Worm (Caenorhabditis elegans) whole organism, L1 larva: ENCODE results near the gene ksr-1.

Experiments
- C34B4.2 ChIP-seq: sonication (generic microtip); optimal IDR thresholded peaks from 2 replicates; lab custom pipeline; 2017; ENCODE audit warnings: mild to moderate bottlenecking, missing genetic modification characterization, missing compliant biosample characterization
- aha-1 ChIP-seq: fragments of 150-350 bp; optimal IDR thresholded peaks from 2 replicates; lab custom pipeline; 2014; ENCODE audit warnings: missing biosample characterization, missing genetic modification characterization
- aly-2 ChIP-seq: fragments of 150-350 bp; optimal IDR thresholded peaks from 2 replicates; lab custom pipeline; 2014; ENCODE audit warnings: missing biosample characterization, missing genetic modification characterization
- ama-1 ChIP-seq: fragments of 150-350 bp; optimal IDR thresholded peaks from 2 replicates; lab custom pipeline; 2014
- blmp-1 ChIP-seq: fragments of 150-350 bp; optimal IDR thresholded peaks from 2 replicates; lab custom pipeline; 2014; ENCODE audit warnings: missing biosample characterization, missing genetic modification characterization
- ceh-82 ChIP-seq, 3 experiments: fragments of 150-350 bp in 1 of 3; sonication (generic microtip) in 2 of 3; optimal IDR thresholded peaks; 2 replicates each; lab custom pipeline; 2014 to 2017; ENCODE audit warnings: missing biosample characterization in 3 of 3, missing genetic modification characterization in 3 of 3
- ceh-88 ChIP-seq: fragments of 200-800 bp; sonication (Bioruptor generic); IDR thresholded peaks from 2 replicates; pipeline ENCODE4 v1.3.6; 2022; ENCODE audit warnings: missing genetic modification characterization, missing compliant biosample characterization
- dpl-1 ChIP-seq, 3 experiments: fragments of 150-350 bp in 2 of 3; sonication (generic microtip) in 1 of 3; optimal IDR thresholded peaks; 2 replicates each; lab custom pipeline; 2014 to 2017; ENCODE audit warnings: missing biosample characterization in 3 of 3, missing genetic modification characterization in 3 of 3, missing genetic modification reagents in 3 of 3
- dsc-1 ChIP-seq: sonication (generic microtip); optimal IDR thresholded peaks from 2 replicates; lab custom pipeline; 2016; ENCODE audit warnings: mild to moderate bottlenecking, missing genetic modification characterization, missing compliant biosample characterization
- efl-1 ChIP-seq, 4 experiments: fragments of 150-350 bp; optimal IDR thresholded peaks in 3 of 4; peaks in 1 of 4; 1 replicate in 1 of 4; 2 replicates in 3 of 4; lab custom pipeline; 2014; ENCODE audit warnings: missing biosample characterization in 2 of 4, missing genetic modification characterization in 2 of 4, missing genetic modification reagents in 2 of 4
- egl-27 ChIP-seq, 2 experiments: fragments of 150-350 bp in 1 of 2; sonication (generic microtip); optimal IDR thresholded peaks; 3 replicates each; lab custom pipeline; 2017 to 2018; ENCODE audit warnings: missing biosample characterization in 2 of 2, missing genetic modification characterization in 2 of 2, missing genetic modification reagents in 2 of 2
- elt-3 ChIP-seq, 6 experiments: fragments of 150-350 bp in 1 of 6; sonication (generic microtip); optimal IDR thresholded peaks; 2 replicates each; lab custom pipeline; 2017 to 2018; ENCODE audit warnings: missing biosample characterization in 6 of 6, missing genetic modification characterization in 6 of 6, inconsistent platforms in 1 of 6
- ets-5 ChIP-seq: fragments of 200-800 bp; sonication (Bioruptor generic); IDR thresholded peaks from 2 replicates; pipeline ENCODE4 v1.3.6; 2022; ENCODE audit warnings: missing genetic modification characterization, missing compliant biosample characterization
- fkh-4 ChIP-seq: sonication (generic microtip); optimal IDR thresholded peaks from 2 replicates; lab custom pipeline; 2016; ENCODE audit warnings: missing compliant biosample characterization, missing genetic modification characterization, borderline replicate concordance
- fkh-8 ChIP-seq: sonication (generic microtip); optimal IDR thresholded peaks from 2 replicates; lab custom pipeline; 2016; ENCODE audit warnings: mild to moderate bottlenecking, missing genetic modification characterization, missing compliant biosample characterization
- fos-1 ChIP-seq: fragments of 150-350 bp; optimal IDR thresholded peaks from 2 replicates; lab custom pipeline; 2014; ENCODE audit warnings: missing biosample characterization, missing genetic modification characterization
- grh-1 ChIP-seq: fragments of 200-800 bp; sonication (Bioruptor generic); IDR thresholded peaks from 2 replicates; pipeline ENCODE4 v1.3.6; 2022; ENCODE audit warnings: missing genetic modification reagents, missing genetic modification characterization, missing compliant biosample characterization
- hlh-17 ChIP-seq: fragments of 200-800 bp; sonication (Bioruptor generic); optimal IDR thresholded peaks from 2 replicates; lab custom pipeline; 2018; ENCODE audit warnings: missing genetic modification characterization, mild to moderate bottlenecking, missing compliant biosample characterization, moderate library complexity, borderline replicate concordance
- hpl-2 ChIP-seq: fragments of 150-350 bp; optimal IDR thresholded peaks from 2 replicates; lab custom pipeline; 2014; ENCODE audit warnings: missing biosample characterization, missing genetic modification reagents, missing genetic modification characterization
- irx-1 ChIP-seq: sonication (generic microtip); optimal IDR thresholded peaks from 2 replicates; lab custom pipeline; 2016; ENCODE audit warnings: missing genetic modification characterization, missing compliant biosample characterization
- isw-1 ChIP-seq: fragments of 200-800 bp; sonication (Bioruptor generic); IDR thresholded peaks from 2 replicates; pipeline ENCODE4 v1.3.6; 2022; ENCODE audit warnings: missing genetic modification characterization, missing compliant biosample characterization
- jun-1 ChIP-seq: fragments of 150-350 bp; optimal IDR thresholded peaks from 2 replicates; lab custom pipeline; 2014; ENCODE audit warnings: missing biosample characterization, missing genetic modification reagents, missing genetic modification characterization
- lin-14 ChIP-seq: fragments of 200-800 bp; sonication (Bioruptor generic); optimal IDR thresholded peaks from 2 replicates; lab custom pipeline; 2018; ENCODE audit warnings: mild to moderate bottlenecking, missing genetic modification characterization, moderate library complexity, missing compliant biosample characterization
- lin-39 ChIP-seq: fragments of 150-350 bp; optimal IDR thresholded peaks from 2 replicates; lab custom pipeline; 2014; ENCODE audit warnings: missing biosample characterization, missing genetic modification reagents, missing genetic modification characterization
- lsy-2 ChIP-seq, 2 experiments: fragments of 150-350 bp; optimal IDR thresholded peaks; 2 replicates each; lab custom pipeline; 2014; ENCODE audit warnings: missing biosample characterization in 2 of 2, missing genetic modification characterization in 2 of 2
- mab-9 ChIP-seq: fragments of 200-800 bp; sonication (Bioruptor generic); IDR thresholded peaks from 2 replicates; pipeline ENCODE4 v1.3.6; 2022; ENCODE audit warnings: missing genetic modification reagents, missing genetic modification characterization, missing compliant biosample characterization
- mdl-1 ChIP-seq, 2 experiments: fragments of 150-350 bp; optimal IDR thresholded peaks; 2 replicates each; lab custom pipeline; 2014 to 2017; ENCODE audit warnings: missing biosample characterization in 2 of 2, missing genetic modification characterization in 2 of 2, inconsistent platforms in 1 of 2
- mef-2 ChIP-seq: fragments of 150-350 bp; optimal IDR thresholded peaks from 2 replicates; lab custom pipeline; 2014; ENCODE audit warnings: missing biosample characterization, missing genetic modification characterization
- mep-1 ChIP-seq: fragments of 150-350 bp; optimal IDR thresholded peaks from 2 replicates; lab custom pipeline; 2014; ENCODE audit warnings: missing biosample characterization, missing genetic modification characterization
- nhr-11 ChIP-seq: fragments of 150-350 bp; optimal IDR thresholded peaks from 2 replicates; lab custom pipeline; 2014; ENCODE audit warnings: missing biosample characterization, missing genetic modification characterization
- nhr-19 ChIP-seq: fragments of 200-800 bp; sonication (Bioruptor generic); conservative IDR thresholded peaks from 2 replicates; pipeline ENCODE4 v1.3.6; 2022; ENCODE audit warnings: missing genetic modification characterization, missing compliant biosample characterization
- nhr-20 ChIP-seq: sonication (generic microtip); optimal IDR thresholded peaks from 2 replicates; lab custom pipeline; 2016; ENCODE audit warnings: mild to moderate bottlenecking, missing genetic modification characterization, missing compliant biosample characterization
- nhr-237 ChIP-seq: fragments of 150-350 bp; optimal IDR thresholded peaks from 2 replicates; lab custom pipeline; 2014; ENCODE audit warnings: missing biosample characterization, missing genetic modification characterization
- nhr-47 ChIP-seq: sonication (generic microtip); optimal IDR thresholded peaks from 2 replicates; lab custom pipeline; 2016; ENCODE audit warnings: mild to moderate bottlenecking, missing genetic modification characterization, moderate library complexity, missing compliant biosample characterization
- nhr-71 ChIP-seq: sonication (generic microtip); optimal IDR thresholded peaks from 2 replicates; lab custom pipeline; 2016; ENCODE audit warnings: mild to moderate bottlenecking, missing genetic modification characterization, moderate library complexity, missing compliant biosample characterization
- nhr-77 ChIP-seq: fragments of 150-350 bp; optimal IDR thresholded peaks from 2 replicates; lab custom pipeline; 2014; ENCODE audit warnings: missing biosample characterization, missing genetic modification characterization
- nhr-85 ChIP-seq: sonication (generic microtip); peaks from one replicate; lab custom pipeline; 2016; ENCODE audit warnings: missing genetic modification characterization, inconsistent platforms, missing compliant biosample characterization
- nhr-90 ChIP-seq: sonication (generic microtip); optimal IDR thresholded peaks from 2 replicates; lab custom pipeline; 2016; ENCODE audit warnings: mild to moderate bottlenecking, missing genetic modification characterization, missing compliant biosample characterization; ENCODE audit not compliant: poor library complexity
- rnt-1 ChIP-seq: sonication (generic microtip); optimal IDR thresholded peaks from 2 replicates; lab custom pipeline; 2016; ENCODE audit warnings: mild to moderate bottlenecking, missing genetic modification characterization, moderate library complexity, missing compliant biosample characterization
- snpc-4 ChIP-seq: fragments of 150-350 bp; optimal IDR thresholded peaks from 2 replicates; lab custom pipeline; 2014; ENCODE audit warnings: missing biosample characterization, missing genetic modification characterization
- snu-23 ChIP-seq: sonication (generic microtip); optimal IDR thresholded peaks from 2 replicates; lab custom pipeline; 2016; ENCODE audit warnings: missing genetic modification characterization, missing compliant biosample characterization
- sox-4 ChIP-seq: sonication (generic microtip); optimal IDR thresholded peaks from 2 replicates; lab custom pipeline; 2016; ENCODE audit warnings: missing genetic modification characterization, missing compliant biosample characterization
- sptf-1 ChIP-seq: fragments of 150-350 bp; optimal IDR thresholded peaks from 2 replicates; lab custom pipeline; 2014; ENCODE audit warnings: missing biosample characterization, missing genetic modification characterization
- sup-37 ChIP-seq: fragments of 200-800 bp; sonication (Bioruptor generic); optimal IDR thresholded peaks from 2 replicates; lab custom pipeline; 2018; ENCODE audit warnings: mild to moderate bottlenecking, missing genetic modification characterization, missing compliant biosample characterization
- swsn-7 ChIP-seq: sonication (generic microtip); optimal IDR thresholded peaks from 2 replicates; lab custom pipeline; 2016; ENCODE audit warnings: missing genetic modification characterization, missing compliant biosample characterization
- tbx-2 ChIP-seq: sonication (generic microtip); optimal IDR thresholded peaks from 2 replicates; lab custom pipeline; 2016; ENCODE audit warnings: missing genetic modification characterization, missing compliant biosample characterization
- tlp-1 ChIP-seq: fragments of 150-350 bp; optimal IDR thresholded peaks from 2 replicates; lab custom pipeline; 2014; ENCODE audit warnings: missing biosample characterization, missing genetic modification characterization
- unc-130 ChIP-seq: fragments of 150-350 bp; optimal IDR thresholded peaks from 2 replicates; lab custom pipeline; 2017; ENCODE audit warnings: missing biosample characterization, missing genetic modification characterization, inconsistent platforms
- unc-30 ChIP-seq: sonication (generic microtip); optimal IDR thresholded peaks from 2 replicates; lab custom pipeline; 2017; ENCODE audit warnings: missing biosample characterization, missing genetic modification characterization
- unc-62 ChIP-seq: fragments of 150-350 bp; optimal IDR thresholded peaks from 2 replicates; lab custom pipeline; 2014; ENCODE audit warnings: missing biosample characterization, missing genetic modification reagents, missing genetic modification characterization
- unc-86 ChIP-seq: sonication (generic microtip); optimal IDR thresholded peaks from 2 replicates; lab custom pipeline; 2016; ENCODE audit warnings: missing genetic modification characterization, missing compliant biosample characterization
- unc-98 ChIP-seq: fragments of 200-800 bp; sonication (Bioruptor generic); IDR thresholded peaks from 2 replicates; pipeline ENCODE4 v1.3.6; 2022; ENCODE audit warnings: missing genetic modification characterization, missing compliant biosample characterization
- xbp-1 ChIP-seq: sonication (generic microtip); optimal IDR thresholded peaks from 2 replicates; lab custom pipeline; 2016; ENCODE audit warnings: missing genetic modification characterization, missing compliant biosample characterization
- zag-1 ChIP-seq: fragments of 150-350 bp; optimal IDR thresholded peaks from 2 replicates; lab custom pipeline; 2014; ENCODE audit warnings: missing biosample characterization, missing genetic modification characterization

Gene ksr-1

ce11 chrX:8252293-8252692 is 22.7 kb upstream of the ksr-1 start, which contains the start of gene M60.6:
TSS of gene M60.6 (minus strand) at chrX:8252458.
- TF ChIP-seq dsc-1 (no peak), nhr-20 (peak; percentile 48), jun-1 (tag; lab: Kevin White, UChicago) (no peak), grh-1 (GFP tag; lab: Robert Waterston, UW) (0 out of 2 replicates have a peak, but pooled peaks have one; percentile 22), ceh-82 (tag; optimal IDR thresholded peaks at IDR 0.05; lab: Kevin White, UChicago) (peak in 1 of 3 experiments; percentile 73), fkh-4 (tag; lab: Kevin White, UChicago) (no peak), mdl-1 (tag; optimal IDR thresholded peaks at IDR 0.05; lab: Kevin White, UChicago) (peak in 1 of 2 experiments; percentile 30), zag-1 (no peak), fkh-8 (tag; lab: Kevin White, UChicago) (peak; percentile 33), blmp-1 (tag; lab: Kevin White, UChicago) (peak; percentile 76), hlh-17 (GFP tag; lab: Kevin White, UChicago) (no peak), aha-1 (tag; lab: Kevin White, UChicago) (no peak), elt-3 (tag; optimal IDR thresholded peaks at IDR 0.05; lab: Kevin White, UChicago) (no peak), tlp-1 (tag; lab: Kevin White, UChicago) (no peak), xbp-1 (peak; percentile 28), unc-98 (GFP tag; lab: Robert Waterston, UW) (no peak), egl-27 (tag; optimal IDR thresholded peaks at IDR 0.05; lab: Kevin White, UChicago) (no peak), unc-30 (tag; lab: Kevin White, UChicago) (no peak), nhr-47 (tag; lab: Kevin White, UChicago) (peak; percentile 60), snu-23 (peak; percentile 61), sptf-1 (tag; lab: Kevin White, UChicago) (no peak), nhr-19 (0 out of 2 replicates have a peak, but pooled peaks have one; percentile 18), mep-1 (tag; lab: Kevin White, UChicago) (peak; percentile 64), nhr-85 (tag; lab: Kevin White, UChicago) (peak; percentile 87), irx-1 (no peak), ama-1 (lab: Kevin White, UChicago) (no peak), unc-130 (tag; lab: Kevin White, UChicago) (no peak), fos-1 (tag; lab: Kevin White, UChicago) (peak; percentile 16), lin-39 (tag; lab: Kevin White, UChicago) (no peak), dpl-1 (GFP tag; optimal IDR thresholded peaks at IDR 0.05; lab: Kevin White, UChicago) (no peak), tbx-2 (tag; lab: Kevin White, UChicago) (peak; percentile 15), sup-37 (GFP tag; lab: Kevin White, UChicago) (no peak), swsn-7 (peak; percentile 49), nhr-11 (no peak), unc-86 (tag; lab: Kevin White, UChicago) (no peak), ceh-88 (GFP tag; lab: Robert Waterston, UW) (no peak), nhr-77 (tag; lab: Kevin White, UChicago) (no peak), snpc-4 (tag; lab: Kevin White, UChicago) (no peak), nhr-237 (tag; lab: Kevin White, UChicago) (no peak), lin-14 (GFP tag; lab: Kevin White, UChicago) (peak; percentile 84), mef-2 (tag; lab: Kevin White, UChicago) (no peak), sox-4 (peak; percentile 29), nhr-71 (peak; percentile 52), C34B4.2 (no peak), efl-1 (optimal IDR thresholded peaks at IDR 0.05; lab: Kevin White, UChicago) (peak; percentile 16 to 32), efl-1 (GFP tag; optimal IDR thresholded peaks at IDR 0.05 in 1 of 2; lab: Kevin White, UChicago) (no peak), mab-9 (GFP tag; lab: Robert Waterston, UW) (no peak), ets-5 (no peak), nhr-90 (tag; lab: Kevin White, UChicago) (peak; percentile 27), hpl-2 (GFP tag; lab: Kevin White, UChicago) (no peak), lsy-2 (tag; optimal IDR thresholded peaks at IDR 0.05; lab: Kevin White, UChicago) (peak in 1 of 2 experiments; percentile 42), rnt-1 (tag; lab: Kevin White, UChicago) (peak; percentile 7), unc-62 (GFP tag; lab: Kevin White, UChicago) (no peak), isw-1 (GFP tag; lab: Robert Waterston, UW) (peak; percentile 21; the same call in 1 of the 2 replicates), aly-2 (tag; lab: Kevin White, UChicago) (no peak)
